Fruit fly (Drosophila melanogaster): ENCODE data around the gene GABPI.

dm6 chr2L:3059624-3059919 lies 29.2 kb downstream of the GABPI start:
- TF ChIP-seq CTCF (optimal IDR thresholded peaks at IDR 0.05) = no peak
- no peak for TF ChIP-seq CG8478 (optimal IDR thresholded peaks at IDR 0.05)
